1 fruit fly cellular context compared by ENCODE assay signal in genomic region chr2L:2744852-2745251, dm6.
TF ChIP-seq lines count a peak whose summit lies in the region.

Gene CG9961 (minus strand): TSS chr2L:2744934.
Gene Cwc25 (plus strand): TSS chr2L:2745098.

TF ChIP-seq in whole organism, embryonic, 481 proteins besides CTCF, POLR2A, EP300 and RAD21 (continued from another document):
- TF ChIP-seq wdn (GFP tag; IDR thresholded peaks at IDR 0.05; lab: Robert Waterston, UW) (no peak), so (GFP tag; IDR thresholded peaks at IDR 0.05; lab: Robert Waterston, UW) (no peak), Dll (GFP tag; IDR thresholded peaks at IDR 0.05; lab: Robert Waterston, UW; ENCODE audit: partially characterized antibody) (0 out of 4 replicates have a peak, but pooled peaks have one; percentile 29), zen (tag; optimal IDR thresholded peaks at IDR 0.05; lab: Kevin White, UChicago) (no peak), CG6689 (GFP tag; IDR thresholded peaks at IDR 0.05; lab: Robert Waterston, UW) (no peak), CG17361 (GFP tag; IDR thresholded peaks at IDR 0.05; lab: Robert Waterston, UW) (0 out of 3 replicates have a peak, but pooled peaks have one; percentile 24), eyg (GFP tag; optimal IDR thresholded peaks at IDR 0.05; lab: Kevin White, UChicago) (no peak), CG7745 (tag; optimal IDR thresholded peaks at IDR 0.05; lab: Kevin White, UChicago) (no peak), CG14710 (tag; optimal IDR thresholded peaks at IDR 0.05; lab: Kevin White, UChicago) (peak; percentile 53), phol (tag; optimal IDR thresholded peaks at IDR 0.05; lab: Kevin White, UChicago) (peak; percentile 25), CG6175 (GFP tag; IDR thresholded peaks at IDR 0.05; lab: Robert Waterston, UW) (no peak), Bdp1 (GFP tag; optimal IDR thresholded peaks at IDR 0.05; lab: Kevin White, UChicago) (no peak), C15 (GFP tag; IDR thresholded peaks at IDR 0.05; lab: Robert Waterston, UW) (no peak), Dad (GFP tag; optimal IDR thresholded peaks at IDR 0.05; lab: Kevin White, UChicago) (no peak), CG13123 (GFP tag; optimal IDR thresholded peaks at IDR 0.05; lab: Kevin White, UChicago) (no peak), Myb (GFP tag; optimal IDR thresholded peaks at IDR 0.05; lab: Kevin White, UChicago) (no peak), CG16779 (GFP tag; IDR thresholded peaks at IDR 0.05; lab: Robert Waterston, UW) (no peak), Neu2 (GFP tag; optimal IDR thresholded peaks at IDR 0.05; lab: Kevin White, UChicago; ENCODE audit: borderline replicate concordance) (no peak), CG9437 (GFP tag; optimal IDR thresholded peaks at IDR 0.05; lab: Kevin White, UChicago) (peak; percentile 81), CG6254 (GFP tag; optimal IDR thresholded peaks at IDR 0.05; lab: Kevin White, UChicago) (no peak), CG17359 (tag; optimal IDR thresholded peaks at IDR 0.05; lab: Kevin White, UChicago) (no peak), CG11085 (GFP tag; IDR thresholded peaks at IDR 0.05; lab: Robert Waterston, UW) (no peak), Spps (tag; optimal IDR thresholded peaks at IDR 0.05; lab: Kevin White, UChicago) (no peak), Jarid2 (GFP tag; optimal IDR thresholded peaks at IDR 0.05; lab: Kevin White, UChicago) (no peak), CG14965 (GFP tag; optimal IDR thresholded peaks at IDR 0.05; lab: Kevin White, UChicago; ENCODE audit: borderline replicate concordance) (no peak), ab (GFP tag; optimal IDR thresholded peaks at IDR 0.05; lab: Kevin White, UChicago) (no peak), CG6654 (GFP tag; optimal IDR thresholded peaks at IDR 0.05; lab: Kevin White, UChicago) (no peak), luna (GFP tag; optimal IDR thresholded peaks at IDR 0.05; lab: Kevin White, UChicago) (no peak), hbn (GFP tag; IDR thresholded peaks at IDR 0.05; lab: Robert Waterston, UW; ENCODE audit: partially characterized antibody) (no peak), ap (GFP tag; IDR thresholded peaks at IDR 0.05; lab: Robert Waterston, UW) (no peak), ken (GFP tag; IDR thresholded peaks at IDR 0.05; lab: Robert Waterston, UW) (no peak), insv (GFP tag; optimal IDR thresholded peaks at IDR 0.05; lab: Kevin White, UChicago) (no peak), CG15479 (GFP tag; optimal IDR thresholded peaks at IDR 0.05; lab: Kevin White, UChicago) (no peak), CG2116 (GFP tag; optimal IDR thresholded peaks at IDR 0.05; lab: Kevin White, UChicago) (peak; percentile 12), CG4707 (GFP tag; optimal IDR thresholded peaks at IDR 0.05; lab: Kevin White, UChicago) (no peak), CG14667 (GFP tag; IDR thresholded peaks at IDR 0.05; lab: Robert Waterston, UW) (no peak), TFAM (GFP tag; optimal IDR thresholded peaks at IDR 0.05; lab: Kevin White, UChicago) (no peak), cas (GFP tag; IDR thresholded peaks at IDR 0.05; lab: Robert Waterston, UW) (no peak), D (optimal IDR thresholded peaks at IDR 0.05; lab: Kevin White, UChicago) (no peak), D (GFP tag; optimal IDR thresholded peaks at IDR 0.05; lab: Kevin White, UChicago) (no peak), CG3281 (GFP tag; optimal IDR thresholded peaks at IDR 0.05; lab: Kevin White, UChicago) (no peak), Opbp (GFP tag; IDR thresholded peaks at IDR 0.05; lab: Robert Waterston, UW; ENCODE audit: partially characterized antibody) (no peak), wor (GFP tag; IDR thresholded peaks at IDR 0.05; lab: Robert Waterston, UW) (no peak), Ssrp (tag; optimal IDR thresholded peaks at IDR 0.05; lab: Kevin White, UChicago) (no peak), emc (GFP tag; optimal IDR thresholded peaks at IDR 0.05; lab: Kevin White, UChicago) (no peak), CG8359 (GFP tag; optimal IDR thresholded peaks at IDR 0.05; lab: Kevin White, UChicago; ENCODE audit: borderline replicate concordance) (no peak), CG8388 (GFP tag; optimal IDR thresholded peaks at IDR 0.05; lab: Kevin White, UChicago) (no peak), CHES-1-like (GFP tag; optimal IDR thresholded peaks at IDR 0.05; lab: Kevin White, UChicago) (no peak), Asciz (GFP tag; optimal IDR thresholded peaks at IDR 0.05; lab: Kevin White, UChicago) (no peak), CG17912 (GFP tag; optimal IDR thresholded peaks at IDR 0.05; lab: Kevin White, UChicago) (no peak), CG10543 (GFP tag; optimal IDR thresholded peaks at IDR 0.05; lab: Kevin White, UChicago) (no peak), CG15073 (GFP tag; optimal IDR thresholded peaks at IDR 0.05; lab: Kevin White, UChicago) (no peak), CG10462 (GFP tag; optimal IDR thresholded peaks at IDR 0.05; lab: Kevin White, UChicago) (no peak), CG2120 (GFP tag; optimal IDR thresholded peaks at IDR 0.05; lab: Kevin White, UChicago) (no peak), grau (tag; optimal IDR thresholded peaks at IDR 0.05; lab: Kevin White, UChicago) (no peak), CG18619 (GFP tag; optimal IDR thresholded peaks at IDR 0.05; lab: Kevin White, UChicago) (no peak), CG34224 (GFP tag; IDR thresholded peaks at IDR 0.05; lab: Robert Waterston, UW; ENCODE audit: partially characterized antibody) (peak; percentile 26; the same call in 1 of the 3 replicates)
